Worm (Caenorhabditis elegans) whole organism, early embryonic: ENCODE results near the gene nhr-40.

Experiments used
- B0310.2 ChIP-seq: sonication (generic microtip); optimal IDR thresholded peaks from 2 replicates; lab custom pipeline; 2016; ENCODE audit warnings: mild to moderate bottlenecking, missing genetic modification characterization, missing compliant biosample characterization
- F13C5.2 ChIP-seq: sonication (generic microtip); optimal IDR thresholded peaks from 2 replicates; lab custom pipeline; 2017; ENCODE audit warnings: mild to moderate bottlenecking, missing genetic modification characterization, inconsistent platforms, missing compliant biosample characterization
- aly-1 ChIP-seq: sonication (generic microtip); optimal IDR thresholded peaks from 2 replicates; lab custom pipeline; 2016; ENCODE audit warnings: missing genetic modification characterization, missing compliant biosample characterization
- ama-1 ChIP-seq: fragments of 150-350 bp; optimal IDR thresholded peaks from 2 replicates; lab custom pipeline; 2014
- ceh-13 ChIP-seq: fragments of 200-800 bp; sonication (Bioruptor generic); optimal IDR thresholded peaks from 2 replicates; lab custom pipeline; 2018; ENCODE audit warnings: mild to moderate bottlenecking, missing genetic modification characterization, missing compliant biosample characterization
- ceh-36 ChIP-seq: sonication (generic microtip); optimal IDR thresholded peaks from 2 replicates; lab custom pipeline; 2016; ENCODE audit warnings: missing genetic modification characterization, inconsistent platforms, missing compliant biosample characterization
- ets-7 ChIP-seq: sonication (generic microtip); optimal IDR thresholded peaks from 2 replicates; lab custom pipeline; 2016; ENCODE audit warnings: missing genotype, missing genetic modification characterization, missing compliant biosample characterization
- flt-1 ChIP-seq: fragments of 200-800 bp; sonication (Bioruptor generic); IDR thresholded peaks from 2 replicates; pipeline ENCODE4 v1.3.6; 2022; ENCODE audit warnings: missing genetic modification characterization, missing compliant biosample characterization
- hmbx-1 ChIP-seq: sonication (generic microtip); optimal IDR thresholded peaks from 2 replicates; lab custom pipeline; 2016; ENCODE audit warnings: mild to moderate bottlenecking, missing genetic modification characterization, missing compliant biosample characterization
- hmg-4 ChIP-seq: fragments of 200-800 bp; sonication (Bioruptor generic); optimal IDR thresholded peaks from 2 replicates; lab custom pipeline; 2018; ENCODE audit warnings: mild to moderate bottlenecking, missing genetic modification characterization, missing compliant biosample characterization
- hnd-1 ChIP-seq: sonication (generic microtip); optimal IDR thresholded peaks from 2 replicates; lab custom pipeline; 2016; ENCODE audit warnings: missing genetic modification characterization, missing compliant biosample characterization
- pes-1 ChIP-seq: fragments of 200-800 bp; sonication (Bioruptor generic); IDR thresholded peaks from 2 replicates; pipeline ENCODE4 v1.3.6; 2022; ENCODE audit warnings: missing genetic modification reagents, missing genetic modification characterization, missing compliant biosample characterization
- scrt-1 ChIP-seq: fragments of 200-800 bp; sonication (Bioruptor generic); IDR thresholded peaks from 2 replicates; pipeline ENCODE4 v1.3.6; 2022; ENCODE audit warnings: missing genetic modification characterization, missing compliant biosample characterization
- tbx-11 ChIP-seq: fragments of 200-800 bp; sonication (Bioruptor generic); IDR thresholded peaks from 2 replicates; pipeline ENCODE4 v1.3.6; 2022; ENCODE audit warnings: missing genetic modification characterization, missing compliant biosample characterization
- tbx-37 ChIP-seq: fragments of 200-800 bp; sonication (Bioruptor generic); conservative IDR thresholded peaks from 2 replicates; pipeline ENCODE4 v1.3.6; 2022; ENCODE audit warnings: missing genetic modification reagents, missing genetic modification characterization, missing compliant biosample characterization
- tra-4 ChIP-seq: sonication (generic microtip); optimal IDR thresholded peaks from 2 replicates; lab custom pipeline; 2017; ENCODE audit warnings: missing genetic modification characterization, missing compliant biosample characterization

The nhr-40 gene

ce11 chrX:2626153-2626552 lies 32.4 kb downstream of the nhr-40 start:
- TF ChIP-seq B0310.2 (tag; lab: Kevin White, UChicago) (no peak), F13C5.2 (no peak), aly-1 (tag; lab: Kevin White, UChicago) (no peak), hmg-4 (GFP tag; lab: Kevin White, UChicago) (no peak), tra-4 (no peak), tbx-11 (GFP tag; lab: Robert Waterston, UW) (no peak), ets-7 (tag; lab: Kevin White, UChicago) (no peak)

- TF ChIP-seq ets-7 (tag; lab: Kevin White, UChicago), result no peak
- TF ChIP-seq scrt-1, result no peak
- no peak for TF ChIP-seq flt-1
Observed at ce11 chrX:2632869-2633268, 39.1 kb downstream of the nhr-40 start.

- TF ChIP-seq ceh-13 (GFP tag; lab: Kevin White, UChicago) (no peak), B0310.2 (tag; lab: Kevin White, UChicago) (no peak)
Observed at ce11 chrX:2640556-2640955, 46.8 kb downstream of the nhr-40 start.

ce11 chrX:2641094-2641493 lies 47.3 kb downstream of the nhr-40 start:
- no peak for TF ChIP-seq hmg-4 (GFP tag; lab: Kevin White, UChicago)
- TF ChIP-seq hnd-1 (tag; lab: Kevin White, UChicago), result no peak
- TF ChIP-seq scrt-1, result no peak
- no peak for TF ChIP-seq ama-1
- no peak for TF ChIP-seq flt-1
- no peak for TF ChIP-seq tbx-37 (GFP tag; lab: Robert Waterston, UW)
- no peak for TF ChIP-seq tbx-11 (GFP tag; lab: Robert Waterston, UW)
- no peak for TF ChIP-seq F13C5.2
- no peak for TF ChIP-seq aly-1 (tag; lab: Kevin White, UChicago)
- no peak for TF ChIP-seq hmbx-1 (tag; lab: Kevin White, UChicago)

ce11 chrX:2654334-2654733 lies 60.5 kb downstream of the nhr-40 start:
- TF ChIP-seq ceh-13 (GFP tag; lab: Kevin White, UChicago) (no peak), aly-1 (tag; lab: Kevin White, UChicago) (no peak), hmbx-1 (tag; lab: Kevin White, UChicago) (no peak), hnd-1 (tag; lab: Kevin White, UChicago) (no peak), hmg-4 (GFP tag; lab: Kevin White, UChicago) (no peak), tbx-11 (GFP tag; lab: Robert Waterston, UW) (no peak), pes-1 (GFP tag; lab: Robert Waterston, UW) (no peak), ceh-36 (tag; lab: Kevin White, UChicago) (no peak), B0310.2 (tag; lab: Kevin White, UChicago) (no peak)
